Fruit fly (Drosophila melanogaster) whole organism, embryonic: ENCODE data around the gene CG46456.
A peak's percentile ranks its signal among the peaks of the same experiment; 100 is the strongest.

Experiments used
- Abd-B ChIP-seq: fragments of 200-800 bp; sonication (Bioruptor generic); optimal IDR thresholded peaks from 2 replicates; lab custom pipeline; 2018; ENCODE audit warnings: missing biosample characterization, mild to moderate bottlenecking, missing genetic modification characterization, moderate library complexity
- Adf1 ChIP-seq: fragments of 200-800 bp; sonication (Bioruptor generic); IDR thresholded peaks from 2 replicates; pipeline ENCODE4 v1.3.6; 2022; ENCODE audit warnings: missing biosample characterization, missing genetic modification characterization
- Aef1 ChIP-seq: fragments of 200-800 bp; sonication (Bioruptor generic); IDR thresholded peaks from 3 replicates; pipeline ENCODE4 v1.3.6; 2022; ENCODE audit warnings: missing biosample characterization, missing genetic modification characterization
- Awh ChIP-seq: fragments of 200-800 bp; sonication (Bioruptor generic); IDR thresholded peaks from 2 replicates; pipeline ENCODE4, ENCODE4 v1.3.6; 2022; ENCODE audit warnings: missing biosample characterization, missing genetic modification characterization
- BtbVII ChIP-seq: fragments of 200-800 bp; sonication (Bioruptor generic); optimal IDR thresholded peaks from 3 replicates; lab custom pipeline; 2017; ENCODE audit warnings: missing biosample characterization, mild to moderate bottlenecking, missing genetic modification characterization
- CG10274 ChIP-seq: fragments of 200-800 bp; sonication (Bioruptor generic); optimal IDR thresholded peaks from 3 replicates; lab custom pipeline; 2017; ENCODE audit warnings: missing biosample characterization, mild to moderate bottlenecking, missing genetic modification characterization
- CG12155 ChIP-seq: fragments of 200-800 bp; sonication (Bioruptor generic); optimal IDR thresholded peaks from 3 replicates; lab custom pipeline; 2016; ENCODE audit warnings: missing biosample characterization, missing genetic modification characterization
- CG12391 ChIP-seq: fragments of 200-800 bp; sonication (Bioruptor generic); optimal IDR thresholded peaks from 3 replicates; lab custom pipeline; 2018; ENCODE audit warnings: missing biosample characterization, mild to moderate bottlenecking, missing genetic modification characterization, moderate library complexity
- CG12659 ChIP-seq: fragments of 200-800 bp; sonication (Bioruptor generic); optimal IDR thresholded peaks from 3 replicates; lab custom pipeline; 2017; ENCODE audit warnings: mild to moderate bottlenecking, missing biosample characterization, missing genetic modification reagents, missing genetic modification characterization
- CG13775 ChIP-seq: fragments of 200-800 bp; sonication (Bioruptor generic); optimal IDR thresholded peaks from 3 replicates; lab custom pipeline; 2017; ENCODE audit warnings: missing biosample characterization, mild to moderate bottlenecking, missing genetic modification characterization
- CG14441 ChIP-seq: fragments of 200-800 bp; sonication (Bioruptor generic); IDR thresholded peaks from 2 replicates; pipeline ENCODE4 v1.3.6; 2022; ENCODE audit warnings: missing biosample characterization, missing genetic modification characterization
- CG16779 ChIP-seq: fragments of 200-800 bp; sonication (Bioruptor generic); IDR thresholded peaks from 2 replicates; pipeline ENCODE4 v1.3.6; 2022; ENCODE audit warnings: missing biosample characterization, missing genetic modification characterization
- CG30020 ChIP-seq: fragments of 200-800 bp; optimal IDR thresholded peaks from 2 replicates; lab custom pipeline; 2019; ENCODE audit warnings: missing biosample characterization, mild to moderate bottlenecking, missing genetic modification characterization, moderate library complexity
- CG31365 ChIP-seq: fragments of 200-800 bp; sonication (Bioruptor generic); optimal IDR thresholded peaks from 2 replicates; lab custom pipeline; 2018; ENCODE audit warnings: missing biosample characterization, mild to moderate bottlenecking, missing genetic modification characterization
- CG32767 ChIP-seq: fragments of 200-800 bp; sonication (Bioruptor generic); IDR thresholded peaks from 2 replicates; pipeline ENCODE4 v1.3.6; 2022; ENCODE audit warnings: missing biosample characterization, missing genetic modification characterization
- CG32772 ChIP-seq: fragments of 200-800 bp; sonication (Bioruptor generic); IDR thresholded peaks from 2 replicates; pipeline ENCODE4 v1.3.6; 2022; ENCODE audit warnings: missing biosample characterization, missing genetic modification characterization
- CG7745 ChIP-seq: fragments of 200-800 bp; sonication (Bioruptor generic); optimal IDR thresholded peaks from 2 replicates; lab custom pipeline; 2018; ENCODE audit warnings: missing biosample characterization, mild to moderate bottlenecking, missing genetic modification characterization, moderate library complexity
- CG9932 ChIP-seq: fragments of 200-800 bp; sonication (Bioruptor generic); IDR thresholded peaks from 2 replicates; pipeline ENCODE4 v1.3.6; 2022; ENCODE audit warnings: missing biosample characterization, missing genetic modification characterization
- Dad ChIP-seq: fragments of 200-800 bp; sonication (Bioruptor generic); optimal IDR thresholded peaks from 3 replicates; lab custom pipeline; 2016; ENCODE audit warnings: missing biosample characterization, missing genetic modification characterization
- E2f2 ChIP-seq: fragments of 200-800 bp; sonication (Bioruptor generic); IDR thresholded peaks from 2 replicates; pipeline ENCODE4 v1.3.6; 2022; ENCODE audit warnings: missing biosample characterization, missing genetic modification characterization
- Eip74EF ChIP-seq, 2 experiments: fragments of 200-800 bp in 1 of 2; fragments of >200 bp in 1 of 2; sonication (Bioruptor generic) in 1 of 2; optimal IDR thresholded peaks; 2 replicates each; lab custom pipeline; 2017 to 2019; ENCODE audit warnings: missing biosample characterization in 2 of 2, missing genetic modification characterization in 2 of 2, mild to moderate bottlenecking in 1 of 2, moderate library complexity in 1 of 2
- GATAe ChIP-seq: fragments of 200-800 bp; sonication (Bioruptor generic); conservative IDR thresholded peaks from 2 replicates; pipeline ENCODE4 v1.3.6; 2022; ENCODE audit warnings: missing biosample characterization, missing genetic modification characterization
- Gug ChIP-seq: fragments of 200-800 bp; sonication (Bioruptor generic); IDR thresholded peaks from 4 replicates; pipeline ENCODE4 v1.3.6; 2022; ENCODE audit warnings: missing biosample characterization, missing genetic modification characterization
- Hr78 ChIP-seq, 2 experiments: fragments of 200-800 bp in 1 of 2; fragments of >200 bp in 1 of 2; sonication (Bioruptor generic) in 1 of 2; optimal IDR thresholded peaks; 2 replicates each; lab custom pipeline; 2017 to 2019; ENCODE audit warnings: missing biosample characterization in 2 of 2, missing genetic modification characterization in 2 of 2, mild to moderate bottlenecking in 1 of 2, moderate library complexity in 1 of 2
- Hsf ChIP-seq: fragments of 200-800 bp; sonication (Bioruptor generic); optimal IDR thresholded peaks from 3 replicates; lab custom pipeline; 2016; ENCODE audit warnings: missing biosample characterization, missing genetic modification characterization
- Lim3 ChIP-seq: fragments of 200-800 bp; sonication (Bioruptor generic); IDR thresholded peaks from 2 replicates; pipeline ENCODE4 v1.3.6; 2022; ENCODE audit warnings: missing biosample characterization, missing genetic modification characterization
- Myb ChIP-seq: fragments of 200-800 bp; sonication (Bioruptor generic); optimal IDR thresholded peaks from 2 replicates; lab custom pipeline; 2016; ENCODE audit warnings: missing biosample characterization, missing genetic modification characterization
- Oli ChIP-seq: fragments of 200-800 bp; sonication (Bioruptor generic); optimal IDR thresholded peaks from 2 replicates; lab custom pipeline; 2018; ENCODE audit warnings: missing biosample characterization, mild to moderate bottlenecking, missing genetic modification characterization, moderate library complexity
- Optix ChIP-seq: fragments of 200-800 bp; sonication (Bioruptor generic); IDR thresholded peaks from 3 replicates; pipeline ENCODE4 v1.3.6; 2022; ENCODE audit warnings: missing biosample characterization, missing genetic modification characterization
- Scr ChIP-seq: fragments of 200-800 bp; sonication (Bioruptor generic); IDR thresholded peaks from 2 replicates; pipeline ENCODE4 v1.3.6; 2022; ENCODE audit warnings: missing biosample characterization, missing genetic modification characterization; ENCODE audit not compliant: partially characterized antibody
- Sox100B ChIP-seq: fragments of 200-800 bp; sonication (Bioruptor generic); optimal IDR thresholded peaks from 3 replicates; lab custom pipeline; 2018; ENCODE audit warnings: missing biosample characterization, mild to moderate bottlenecking, missing genetic modification characterization
- ab ChIP-seq: fragments of 200-800 bp; sonication (Bioruptor generic); optimal IDR thresholded peaks from 2 replicates; lab custom pipeline; 2016; ENCODE audit warnings: missing biosample characterization, missing genetic modification characterization
- ato ChIP-seq: fragments of 200-800 bp; sonication (Bioruptor generic); IDR thresholded peaks from 2 replicates; pipeline ENCODE4 v1.3.6; 2022; ENCODE audit warnings: missing biosample characterization, missing genetic modification characterization; ENCODE audit not compliant: partially characterized antibody
- az2 ChIP-seq: fragments of 200-800 bp; sonication (Bioruptor generic); optimal IDR thresholded peaks from 3 replicates; lab custom pipeline; 2016; ENCODE audit warnings: missing biosample characterization, missing genetic modification characterization
- bab2 ChIP-seq: fragments of 200-800 bp; sonication (Bioruptor generic); optimal IDR thresholded peaks from 2 replicates; lab custom pipeline; 2016; ENCODE audit warnings: missing biosample characterization, missing genetic modification characterization
- bcd ChIP-seq: fragments of 200-800 bp; sonication (Bioruptor generic); optimal IDR thresholded peaks from 2 replicates; lab custom pipeline; 2017; ENCODE audit warnings: missing biosample characterization, mild to moderate bottlenecking, missing genetic modification characterization
- caup ChIP-seq: fragments of 200-800 bp; sonication (Bioruptor generic); optimal IDR thresholded peaks from 3 replicates; lab custom pipeline; 2017; ENCODE audit warnings: missing biosample characterization, mild to moderate bottlenecking, missing genetic modification characterization, moderate library complexity; ENCODE audit not compliant: severe bottlenecking
- chinmo ChIP-seq: fragments of 200-800 bp; sonication (Bioruptor generic); IDR thresholded peaks from 4 replicates; pipeline ENCODE4 v1.3.6; 2022; ENCODE audit warnings: missing biosample characterization, missing genetic modification characterization; ENCODE audit not compliant: partially characterized antibody
- dati ChIP-seq: fragments of 200-800 bp; sonication (Bioruptor generic); IDR thresholded peaks from 2 replicates; pipeline ENCODE4 v1.3.6; 2022; ENCODE audit warnings: missing biosample characterization, missing genetic modification characterization
- fd102C ChIP-seq: fragments of 200-800 bp; sonication (Bioruptor generic); optimal IDR thresholded peaks from 2 replicates; lab custom pipeline; 2018; ENCODE audit warnings: missing biosample characterization, mild to moderate bottlenecking, missing genetic modification characterization, moderate library complexity
- inv ChIP-seq: fragments of 200-800 bp; sonication (Bioruptor generic); IDR thresholded peaks from 2 replicates; pipeline ENCODE4 v1.3.6; 2022; ENCODE audit warnings: missing biosample characterization, missing genetic modification characterization; ENCODE audit not compliant: partially characterized antibody
- jing ChIP-seq: fragments of 200-800 bp; sonication (Bioruptor generic); optimal IDR thresholded peaks from 2 replicates; lab custom pipeline; 2018; ENCODE audit warnings: missing biosample characterization, mild to moderate bottlenecking, missing genetic modification characterization
- kay ChIP-seq: fragments of 200-800 bp; sonication (Bioruptor generic); optimal IDR thresholded peaks from 2 replicates; lab custom pipeline; 2016; ENCODE audit warnings: missing biosample characterization, missing genetic modification characterization
- pros ChIP-seq: fragments of 200-800 bp; sonication (Bioruptor generic); optimal IDR thresholded peaks from 3 replicates; lab custom pipeline; 2019; ENCODE audit warnings: missing biosample characterization, mild to moderate bottlenecking, missing genetic modification characterization, moderate library complexity
- sd ChIP-seq: fragments of 200-800 bp; sonication (Bioruptor generic); optimal IDR thresholded peaks from 3 replicates; lab custom pipeline; 2018; ENCODE audit warnings: missing biosample characterization, mild to moderate bottlenecking, missing genetic modification characterization, moderate library complexity
- so ChIP-seq: fragments of 200-800 bp; sonication (Bioruptor generic); IDR thresholded peaks from 3 replicates; pipeline ENCODE4 v1.3.6; 2022; ENCODE audit warnings: missing biosample characterization, missing genetic modification characterization
- unpg ChIP-seq: fragments of 200-800 bp; sonication (Bioruptor generic); optimal IDR thresholded peaks from 3 replicates; lab custom pipeline; 2018; ENCODE audit warnings: missing biosample characterization, mild to moderate bottlenecking, missing genetic modification characterization, moderate library complexity
- wdn ChIP-seq: fragments of 200-800 bp; sonication (Bioruptor generic); IDR thresholded peaks from 2 replicates; pipeline ENCODE4 v1.3.6; 2022; ENCODE audit warnings: missing biosample characterization, missing genetic modification characterization
- wek ChIP-seq: fragments of 200-800 bp; sonication (Bioruptor generic); optimal IDR thresholded peaks from 3 replicates; lab custom pipeline; 2018; ENCODE audit warnings: missing biosample characterization, mild to moderate bottlenecking, missing genetic modification characterization, moderate library complexity

The CG46456 gene

dm6 chr3L:5365164-5365879 is 10.2 kb upstream of the CG46456 start (continued):
- TF ChIP-seq wdn (GFP tag; lab: Robert Waterston, UW) (no peak), inv (no peak), fd102C (GFP tag; lab: Kevin White, UChicago) (no peak), BtbVII (GFP tag; lab: Kevin White, UChicago) (no peak), Eip74EF (GFP tag; optimal IDR thresholded peaks at IDR 0.05; lab: Kevin White, UChicago) (peak in 1 of 2 experiments; percentile 7), Oli (tag; lab: Kevin White, UChicago) (peak; percentile 40), ato (GFP tag; lab: Robert Waterston, UW) (no peak), Scr (GFP tag; lab: Robert Waterston, UW) (no peak), Lim3 (no peak), pros (GFP tag; lab: Kevin White, UChicago) (no peak), CG32772 (peak; percentile 56; the same call in 1 of the 2 replicates), az2 (GFP tag; lab: Kevin White, UChicago) (peak; percentile 36), wek (GFP tag; lab: Kevin White, UChicago) (no peak), Hr78 (GFP tag; optimal IDR thresholded peaks at IDR 0.05; lab: Kevin White, UChicago) (peak in 1 of 2 experiments; percentile 26), CG13775 (GFP tag; lab: Kevin White, UChicago) (peak; percentile 19), CG9932 (peak; percentile 51), Myb (GFP tag; lab: Kevin White, UChicago) (no peak), GATAe (no peak), dati (GFP tag; lab: Robert Waterston, UW) (no peak), bcd (no peak), unpg (GFP tag; lab: Kevin White, UChicago) (peak; percentile 31), ab (GFP tag; lab: Kevin White, UChicago) (no peak), chinmo (GFP tag; lab: Robert Waterston, UW) (peak; percentile 29; the same call in 1 of the 4 replicates), Abd-B (GFP tag; lab: Kevin White, UChicago) (no peak), CG7745 (no peak), Awh (GFP tag; lab: Robert Waterston, UW) (no peak), CG12155 (GFP tag; lab: Kevin White, UChicago) (peak; percentile 38), sd (no peak), Hsf (GFP tag; lab: Kevin White, UChicago) (peak; percentile 23), so (GFP tag; lab: Robert Waterston, UW) (no peak), jing (GFP tag; lab: Kevin White, UChicago) (no peak), kay (GFP tag; lab: Kevin White, UChicago) (no peak), Adf1 (no peak), CG14441 (GFP tag; lab: Robert Waterston, UW) (no peak), Optix (no peak), Gug (no peak), CG30020 (no peak), CG12659 (GFP tag; lab: Kevin White, UChicago) (no peak), Aef1 (GFP tag; lab: Robert Waterston, UW) (peak; percentile 23; the same call in 1 of the 3 replicates), CG31365 (no peak), E2f2 (GFP tag; lab: Robert Waterston, UW) (peak; percentile 21; the same call in 1 of the 2 replicates), CG16779 (GFP tag; lab: Robert Waterston, UW) (no peak), caup (GFP tag; lab: Kevin White, UChicago) (peak; percentile 38), Dad (no peak), CG10274 (GFP tag; lab: Kevin White, UChicago) (no peak), CG32767 (no peak), Sox100B (GFP tag; lab: Kevin White, UChicago) (peak; percentile 9), bab2 (GFP tag; lab: Kevin White, UChicago) (peak; percentile 22), CG12391 (peak; percentile 53)
